Fruit fly (Drosophila melanogaster): ENCODE measurements around the gene Zir.

DNA sequence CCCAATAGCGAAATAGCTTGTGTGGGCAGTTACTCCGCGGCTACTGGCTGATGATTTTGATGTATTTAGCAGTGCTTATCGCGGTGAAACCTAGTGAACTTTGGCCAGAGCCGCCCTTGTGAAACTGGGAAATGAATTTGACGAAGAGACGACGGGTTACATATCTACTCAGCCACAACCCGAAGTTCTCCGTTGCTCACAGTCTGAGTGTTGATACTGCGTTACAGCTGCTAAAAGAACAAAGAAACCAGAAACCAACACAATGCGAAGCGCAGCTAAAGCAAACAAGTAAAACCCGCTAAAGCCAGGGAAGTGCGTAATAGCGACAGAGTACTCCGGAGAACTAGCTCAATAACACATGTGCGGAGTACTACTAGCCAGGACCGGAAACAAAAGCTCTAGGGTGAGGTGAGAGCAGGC is 33.8 kb downstream of the Zir start:
- TF ChIP-seq CG34406 (GFP tag; optimal IDR thresholded peaks at IDR 0.05) (no peak), Eip78C (GFP tag) (peak; percentile 76), CG6854 (GFP tag; optimal IDR thresholded peaks at IDR 0.05) (no peak), Blimp-1 (GFP tag; optimal IDR thresholded peaks at IDR 0.05) (no peak), CG8119 (GFP tag; IDR thresholded peaks at IDR 0.05) (0 out of 3 replicates have a peak, but pooled peaks have one; percentile 14), CG8319 (GFP tag; optimal IDR thresholded peaks at IDR 0.05) (no peak), CG15336 (GFP tag; IDR thresholded peaks at IDR 0.05) (no peak), svp (GFP tag) (peak; percentile 16), Ets21C (GFP tag; optimal IDR thresholded peaks at IDR 0.05) (no peak), CG32006 (GFP tag; optimal IDR thresholded peaks at IDR 0.05) (no peak), ss (GFP tag; optimal IDR thresholded peaks at IDR 0.05) (peak in 1 of 2 experiments; percentile 62), salr (GFP tag; optimal IDR thresholded peaks at IDR 0.05) (no peak)

Measured in whole organism, prepupa.